Worm (Caenorhabditis elegans) whole organism, mixed stage, embryonic: ENCODE results near the gene F45E1.5.
A peak's percentile ranks its signal among the peaks of the same experiment; 100 is the strongest.

Experiments
- M03D4.4 ChIP-seq: sonication (generic microtip); optimal IDR thresholded peaks from 2 replicates; lab custom pipeline; 2017; ENCODE audit warnings: mild to moderate bottlenecking, missing genetic modification characterization, missing compliant biosample characterization
- bed-3 ChIP-seq: fragments of 200-800 bp; sonication (Bioruptor generic); optimal IDR thresholded peaks from 3 replicates; lab custom pipeline; 2018; ENCODE audit warnings: mild to moderate bottlenecking, missing genetic modification characterization, moderate library complexity, missing compliant biosample characterization
- blmp-1 ChIP-seq: fragments of 150-350 bp; optimal IDR thresholded peaks from 2 replicates; lab custom pipeline; 2014; ENCODE audit warnings: missing biosample characterization, missing genetic modification characterization
- ceh-39 ChIP-seq: fragments of 150-350 bp; optimal IDR thresholded peaks from 2 replicates; lab custom pipeline; 2014; ENCODE audit warnings: missing biosample characterization, missing genetic modification characterization
- ceh-43 ChIP-seq: fragments of 200-800 bp; sonication (Bioruptor generic); optimal IDR thresholded peaks from 2 replicates; lab custom pipeline; 2018; ENCODE audit warnings: mild to moderate bottlenecking, missing genetic modification characterization, moderate library complexity, missing compliant biosample characterization
- ceh-83 ChIP-seq: fragments of 200-800 bp; sonication (Bioruptor generic); optimal IDR thresholded peaks from 2 replicates; lab custom pipeline; 2018; ENCODE audit warnings: mild to moderate bottlenecking, missing genetic modification characterization, missing compliant biosample characterization
- ces-1 ChIP-seq: fragments of 150-350 bp; optimal IDR thresholded peaks from 2 replicates; lab custom pipeline; 2014; ENCODE audit warnings: missing biosample characterization, missing genetic modification reagents, missing genetic modification characterization
- cnd-1 ChIP-seq: fragments of 200-800 bp; sonication (Bioruptor generic); optimal IDR thresholded peaks from 2 replicates; lab custom pipeline; 2018; ENCODE audit warnings: mild to moderate bottlenecking, missing genetic modification characterization, missing compliant biosample characterization
- drap-1 ChIP-seq: fragments of 200-800 bp; sonication (Bioruptor generic); optimal IDR thresholded peaks from 3 replicates; lab custom pipeline; 2018; ENCODE audit warnings: mild to moderate bottlenecking, missing genetic modification characterization, missing compliant biosample characterization
- elt-1 ChIP-seq: sonication (generic microtip); optimal IDR thresholded peaks from 2 replicates; lab custom pipeline; 2017; ENCODE audit warnings: missing genetic modification characterization, mild to moderate bottlenecking, missing compliant biosample characterization, antibody characterized with exemption, moderate library complexity, borderline replicate concordance; ENCODE audit not compliant: insufficient read depth
- flh-1 ChIP-seq: fragments of 200-800 bp; sonication (Bioruptor generic); optimal IDR thresholded peaks from 2 replicates; lab custom pipeline; 2018; ENCODE audit warnings: mild to moderate bottlenecking, missing genetic modification characterization, moderate library complexity, missing compliant biosample characterization
- ham-2 ChIP-seq: fragments of 200-800 bp; sonication (Bioruptor generic); optimal IDR thresholded peaks from 2 replicates; lab custom pipeline; 2018; ENCODE audit warnings: mild to moderate bottlenecking, missing genetic modification characterization, missing compliant biosample characterization
- hlh-1 ChIP-seq: fragments of 150-350 bp; optimal IDR thresholded peaks from 2 replicates; lab custom pipeline; 2014; ENCODE audit warnings: missing biosample characterization, missing genetic modification reagents, missing genetic modification characterization
- lin-13 ChIP-seq: fragments of 150-350 bp; optimal IDR thresholded peaks from 2 replicates; lab custom pipeline; 2014; ENCODE audit warnings: missing biosample characterization, missing genetic modification characterization
- lin-32 ChIP-seq: fragments of 200-800 bp; sonication (Bioruptor generic); optimal IDR thresholded peaks from 2 replicates; lab custom pipeline; 2018; ENCODE audit warnings: mild to moderate bottlenecking, missing genetic modification characterization, missing compliant biosample characterization
- lsy-2 ChIP-seq: fragments of 150-350 bp; optimal IDR thresholded peaks from 2 replicates; lab custom pipeline; 2014; ENCODE audit warnings: missing biosample characterization, missing genetic modification characterization
- mab-5 ChIP-seq: fragments of 150-350 bp; optimal IDR thresholded peaks from 2 replicates; lab custom pipeline; 2014; ENCODE audit warnings: missing biosample characterization, missing genetic modification characterization
- mep-1 ChIP-seq: fragments of 150-350 bp; optimal IDR thresholded peaks from 2 replicates; lab custom pipeline; 2017; ENCODE audit warnings: missing biosample characterization, missing genetic modification reagents, missing genetic modification characterization, inconsistent platforms
- mls-2 ChIP-seq: sonication (generic microtip); optimal IDR thresholded peaks from 2 replicates; lab custom pipeline; 2016; ENCODE audit warnings: mild to moderate bottlenecking, missing genetic modification characterization, moderate library complexity, missing compliant biosample characterization
- nhr-12 ChIP-seq: fragments of 150-350 bp; optimal IDR thresholded peaks from 2 replicates; lab custom pipeline; 2014; ENCODE audit warnings: missing biosample characterization, missing genetic modification characterization
- nhr-2 ChIP-seq: fragments of 150-350 bp; optimal IDR thresholded peaks from 2 replicates; lab custom pipeline; 2014; ENCODE audit warnings: missing biosample characterization, missing genetic modification characterization
- nhr-237 ChIP-seq: fragments of 150-350 bp; optimal IDR thresholded peaks from 2 replicates; lab custom pipeline; 2014; ENCODE audit warnings: missing biosample characterization, missing genetic modification characterization
- nhr-76 ChIP-seq: sonication (generic microtip); optimal IDR thresholded peaks from 2 replicates; lab custom pipeline; 2017; ENCODE audit warnings: missing biosample characterization, missing genetic modification characterization
- pha-4 ChIP-seq: fragments of 150-350 bp; optimal IDR thresholded peaks from 2 replicates; lab custom pipeline; 2018; ENCODE audit warnings: missing biosample characterization, missing genetic modification reagents, missing genetic modification characterization
- sem-2 ChIP-seq: fragments of 200-800 bp; sonication (Bioruptor generic); optimal IDR thresholded peaks from 2 replicates; lab custom pipeline; 2018; ENCODE audit warnings: mild to moderate bottlenecking, missing genetic modification characterization, missing compliant biosample characterization
- snpc-4 ChIP-seq: fragments of 150-350 bp; optimal IDR thresholded peaks from 2 replicates; lab custom pipeline; 2014; ENCODE audit warnings: missing biosample characterization, missing genetic modification characterization
- sptf-1 ChIP-seq: sonication (generic microtip); optimal IDR thresholded peaks from 2 replicates; lab custom pipeline; 2017; ENCODE audit warnings: mild to moderate bottlenecking, missing genetic modification characterization, moderate library complexity, missing compliant biosample characterization
- tbx-8 ChIP-seq: fragments of 200-800 bp; sonication (Bioruptor generic); optimal IDR thresholded peaks from 2 replicates; lab custom pipeline; 2018; ENCODE audit warnings: mild to moderate bottlenecking, missing genetic modification characterization, moderate library complexity, missing compliant biosample characterization
- unc-120 ChIP-seq: sonication (generic microtip); optimal IDR thresholded peaks from 2 replicates; lab custom pipeline; 2017; ENCODE audit warnings: missing genetic modification characterization, missing compliant biosample characterization; ENCODE audit not compliant: poor library complexity, severe bottlenecking
- unc-39 ChIP-seq: fragments of 150-350 bp; optimal IDR thresholded peaks from 2 replicates; lab custom pipeline; 2014; ENCODE audit warnings: missing biosample characterization, missing genetic modification characterization
- zip-8 ChIP-seq: fragments of 150-350 bp; optimal IDR thresholded peaks from 2 replicates; lab custom pipeline; 2014; ENCODE audit warnings: missing biosample characterization, missing genetic modification characterization
- ztf-11 ChIP-seq: fragments of 150-350 bp; optimal IDR thresholded peaks from 2 replicates; lab custom pipeline; 2014; ENCODE audit warnings: missing biosample characterization, missing genetic modification characterization

The F45E1.5 gene

DNA sequence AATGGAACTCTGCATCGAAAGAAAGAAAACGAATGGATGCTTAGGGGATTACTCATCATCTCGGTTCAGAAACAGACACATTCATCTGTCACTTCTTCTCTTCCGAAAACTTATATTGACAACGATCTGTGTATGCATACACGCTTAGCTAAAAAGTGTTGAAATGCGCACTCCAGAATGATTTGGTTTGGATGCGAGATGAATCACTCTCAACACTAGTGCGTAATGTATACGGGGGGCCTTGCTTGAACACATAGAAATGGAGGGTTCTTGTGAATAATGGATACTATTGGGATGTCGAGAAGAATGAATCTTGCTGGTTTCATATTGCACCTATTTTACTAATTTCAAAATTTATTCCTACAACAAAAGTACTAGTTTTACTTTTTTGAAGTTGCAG is 12.5 kb upstream of the F45E1.5 start:
- TF ChIP-seq snpc-4, result no peak
- no peak for TF ChIP-seq ceh-83 (GFP tag; lab: Kevin White, UChicago)
- no peak for TF ChIP-seq nhr-76
- no peak for TF ChIP-seq unc-39

DNA sequence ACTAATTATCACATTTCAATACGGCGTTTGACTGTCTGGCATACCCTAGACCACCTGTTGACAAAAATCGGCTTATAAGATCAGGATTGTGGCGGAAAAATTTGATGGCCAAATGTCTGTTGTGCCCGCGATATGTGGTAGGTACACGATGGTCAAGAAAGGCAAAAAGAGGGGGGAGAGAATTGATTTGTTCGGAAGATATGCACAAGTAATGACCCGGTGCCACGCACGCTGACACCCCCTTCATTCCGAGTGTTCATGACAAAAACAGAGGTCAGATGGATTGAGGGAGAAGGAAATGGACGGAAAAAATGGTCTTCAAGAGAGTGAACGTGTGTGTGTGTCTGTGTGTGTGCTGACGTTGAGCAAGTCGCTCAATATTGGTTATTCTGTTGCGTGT is 11.1 kb upstream of the F45E1.5 start:
- TF ChIP-seq ceh-39 (tag; lab: Kevin White, UChicago) (no peak), zip-8 (tag; lab: Kevin White, UChicago) (no peak), M03D4.4 (tag; lab: Kevin White, UChicago) (no peak), mep-1 (tag; lab: Kevin White, UChicago) (no peak), mls-2 (tag; lab: Kevin White, UChicago) (peak; percentile 25), drap-1 (GFP tag; lab: Kevin White, UChicago) (no peak), snpc-4 (no peak), hlh-1 (tag; lab: Kevin White, UChicago) (no peak), nhr-2 (peak; percentile 89), nhr-237 (tag; lab: Kevin White, UChicago) (no peak), pha-4 (no peak), sem-2 (GFP tag; lab: Kevin White, UChicago) (no peak), nhr-12 (tag; lab: Kevin White, UChicago) (no peak), sptf-1 (tag; lab: Kevin White, UChicago) (no peak), elt-1 (tag; lab: Kevin White, UChicago) (peak; percentile 54), ces-1 (GFP tag; lab: Kevin White, UChicago) (no peak), ceh-83 (GFP tag; lab: Kevin White, UChicago) (no peak), unc-39 (no peak), nhr-76 (no peak), mab-5 (tag; lab: Kevin White, UChicago) (no peak), ceh-43 (GFP tag; lab: Kevin White, UChicago) (no peak), flh-1 (no peak), ztf-11 (tag; lab: Kevin White, UChicago) (no peak), lin-13 (tag; lab: Kevin White, UChicago) (no peak), unc-120 (no peak), bed-3 (no peak), lin-32 (GFP tag; lab: Kevin White, UChicago) (peak; percentile 52), cnd-1 (tag; lab: Kevin White, UChicago) (peak; percentile 58)

DNA sequence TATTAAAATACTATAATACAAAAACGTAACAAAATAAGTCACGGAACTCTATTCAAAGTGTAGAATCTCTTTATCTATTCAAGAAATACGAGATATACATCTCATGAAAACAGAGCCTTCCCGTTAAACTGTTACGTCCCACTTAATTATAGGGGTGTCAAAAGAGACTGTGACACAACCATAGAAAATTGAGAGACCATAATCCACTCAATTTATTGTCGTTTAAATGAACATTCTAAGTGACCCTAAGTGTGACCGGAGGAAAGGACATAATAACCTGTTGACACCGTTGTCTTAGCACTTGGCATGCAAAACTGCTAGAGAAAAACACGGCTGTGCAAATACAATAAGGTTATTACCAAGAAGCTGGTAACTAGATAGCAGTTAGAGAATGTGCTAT is 8.0 kb upstream of the F45E1.5 start:
- TF ChIP-seq mep-1 (tag; lab: Kevin White, UChicago) (no peak), sem-2 (GFP tag; lab: Kevin White, UChicago) (no peak), ces-1 (GFP tag; lab: Kevin White, UChicago) (peak; percentile 74), ztf-11 (tag; lab: Kevin White, UChicago) (no peak), ham-2 (GFP tag; lab: Kevin White, UChicago) (no peak), elt-1 (tag; lab: Kevin White, UChicago) (no peak), ceh-83 (GFP tag; lab: Kevin White, UChicago) (no peak), lin-32 (GFP tag; lab: Kevin White, UChicago) (no peak), nhr-237 (tag; lab: Kevin White, UChicago) (no peak), unc-39 (no peak), unc-120 (no peak), drap-1 (GFP tag; lab: Kevin White, UChicago) (no peak), zip-8 (tag; lab: Kevin White, UChicago) (peak; percentile 43), nhr-2 (peak; percentile 90), sptf-1 (tag; lab: Kevin White, UChicago) (no peak), nhr-76 (no peak), cnd-1 (tag; lab: Kevin White, UChicago) (no peak)

DNA sequence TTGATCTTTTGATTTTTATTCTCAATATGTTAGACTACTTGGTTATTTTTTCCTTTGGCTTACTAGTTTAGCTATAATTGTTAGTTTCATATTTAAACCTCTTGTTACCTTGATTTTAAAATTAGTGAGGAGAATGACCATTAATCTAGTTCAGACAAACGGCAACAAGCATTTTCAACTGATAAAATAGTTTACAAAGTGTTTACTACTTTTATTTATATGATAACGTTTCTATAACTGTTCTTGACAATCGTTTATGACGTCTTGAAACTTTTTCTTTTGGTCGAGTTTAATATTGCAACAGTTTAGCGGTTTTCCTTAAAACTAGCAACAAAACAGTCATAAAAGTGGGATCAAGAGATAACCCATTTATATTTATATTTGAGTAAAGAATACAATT is 759 bp upstream of the F45E1.5 start:
- TF ChIP-seq mab-5 (tag; lab: Kevin White, UChicago) (no peak), hlh-1 (tag; lab: Kevin White, UChicago) (no peak), tbx-8 (no peak), ztf-11 (tag; lab: Kevin White, UChicago) (no peak), lsy-2 (tag; lab: Kevin White, UChicago) (no peak), lin-32 (GFP tag; lab: Kevin White, UChicago) (no peak), blmp-1 (no peak), nhr-76 (no peak), ham-2 (GFP tag; lab: Kevin White, UChicago) (no peak)
